Worm (Caenorhabditis elegans) whole organism, L4 larva: ENCODE data around the gene atgl-1.

Experiments used
- F26F4.8 ChIP-seq: fragments of 200-800 bp; sonication (Bioruptor generic); conservative IDR thresholded peaks from 2 replicates; pipeline ENCODE4 v1.3.6; 2022; ENCODE audit warnings: missing genetic modification characterization, missing compliant biosample characterization
- F37D6.2 ChIP-seq: sonication (generic microtip); optimal IDR thresholded peaks from 2 replicates; lab custom pipeline; 2016; ENCODE audit warnings: mild to moderate bottlenecking, missing genetic modification characterization, missing compliant biosample characterization
- F44E2.7 ChIP-seq: fragments of 200-800 bp; sonication (Bioruptor generic); IDR thresholded peaks from 2 replicates; pipeline ENCODE4 v2.1.2; 2022; ENCODE audit warnings: missing genetic modification characterization, missing compliant biosample characterization
- R02D3.7 ChIP-seq: fragments of 150-350 bp; sonication (generic microtip); optimal IDR thresholded peaks from 3 replicates; lab custom pipeline; 2014; ENCODE audit warnings: missing biosample characterization, missing genetic modification characterization
- T20F7.1 ChIP-seq: fragments of 200-800 bp; sonication (Bioruptor generic); optimal IDR thresholded peaks from 2 replicates; lab custom pipeline; 2018; ENCODE audit warnings: mild to moderate bottlenecking, missing genetic modification characterization, missing compliant biosample characterization
- Y105C5A.15 ChIP-seq: fragments of 200-800 bp; sonication (Bioruptor generic); IDR thresholded peaks from 2 replicates; pipeline ENCODE4 v1.3.6; 2022; ENCODE audit warnings: missing genetic modification characterization, missing compliant biosample characterization
- Y5F2A.4 ChIP-seq: fragments of 200-800 bp; sonication (Bioruptor generic); optimal IDR thresholded peaks from 2 replicates; lab custom pipeline; 2018; ENCODE audit warnings: mild to moderate bottlenecking, missing genetic modification characterization, missing compliant biosample characterization
- ama-1 ChIP-seq: fragments of 150-350 bp; optimal IDR thresholded peaks from 2 replicates; lab custom pipeline; 2014; ENCODE audit warnings: inconsistent platforms, mixed read lengths
- ceh-20 ChIP-seq: fragments of 200-800 bp; sonication (Bioruptor generic); IDR thresholded peaks from 2 replicates; pipeline ENCODE4 v1.3.6; 2022; ENCODE audit warnings: missing genetic modification reagents, missing genetic modification characterization, missing compliant biosample characterization
- ceh-32 ChIP-seq: sonication (generic microtip); optimal IDR thresholded peaks from 2 replicates; lab custom pipeline; 2016; ENCODE audit warnings: mild to moderate bottlenecking, missing genetic modification characterization, missing compliant biosample characterization; ENCODE audit not compliant: poor library complexity
- ceh-44 ChIP-seq: fragments of 200-800 bp; sonication (Bioruptor generic); IDR thresholded peaks from 2 replicates; pipeline ENCODE4 v1.3.6; 2022; ENCODE audit warnings: missing genetic modification reagents, missing genetic modification characterization, missing compliant biosample characterization
- ceh-62 ChIP-seq: sonication (generic microtip); optimal IDR thresholded peaks from 2 replicates; lab custom pipeline; 2017; ENCODE audit warnings: missing biosample characterization, missing genetic modification characterization
- ceh-82 ChIP-seq: sonication (generic microtip); optimal IDR thresholded peaks from 2 replicates; lab custom pipeline; 2017; ENCODE audit warnings: missing biosample characterization, missing genetic modification characterization
- cey-2 ChIP-seq: sonication (generic microtip); optimal IDR thresholded peaks from 3 replicates; lab custom pipeline; 2017; ENCODE audit warnings: missing genetic modification characterization, mild to moderate bottlenecking, missing compliant biosample characterization, antibody characterized with exemption, borderline replicate concordance; ENCODE audit not compliant: insufficient read depth
- daf-12 ChIP-seq: fragments of 150-350 bp; optimal IDR thresholded peaks from 2 replicates; lab custom pipeline; 2014; ENCODE audit warnings: missing biosample characterization, missing genetic modification reagents, missing genetic modification characterization
- daf-16 ChIP-seq, 3 experiments: sonication (generic microtip); optimal IDR thresholded peaks; 2 replicates each; lab custom pipeline; 2016 to 2017; ENCODE audit warnings: missing genetic modification characterization in 3 of 3, missing genetic modification reagents in 3 of 3, mild to moderate bottlenecking in 2 of 3, missing compliant biosample characterization in 2 of 3, missing biosample characterization in 1 of 3, moderate library complexity in 1 of 3
- dmd-6 ChIP-seq: fragments of 200-800 bp; sonication (Bioruptor generic); IDR thresholded peaks from 2 replicates; pipeline ENCODE4 v1.3.6; 2022; ENCODE audit warnings: missing genetic modification reagents, missing genetic modification characterization, missing compliant biosample characterization
- dpl-1 ChIP-seq: fragments of 150-350 bp; optimal IDR thresholded peaks from 2 replicates; lab custom pipeline; 2014; ENCODE audit warnings: missing biosample characterization, missing genetic modification reagents, missing genetic modification characterization
- dve-1 ChIP-seq: sonication (generic microtip); optimal IDR thresholded peaks from 2 replicates; lab custom pipeline; 2017; ENCODE audit warnings: antibody characterized with exemption, mild to moderate bottlenecking, missing genetic modification characterization, missing compliant biosample characterization; ENCODE audit not compliant: insufficient read depth
- lin-13 ChIP-seq: fragments of 150-350 bp; optimal IDR thresholded peaks from 2 replicates; lab custom pipeline; 2014; ENCODE audit warnings: missing biosample characterization, missing genetic modification reagents, missing genetic modification characterization
- lin-15B ChIP-seq: fragments of 150-350 bp; sonication (generic microtip); optimal IDR thresholded peaks from 3 replicates; lab custom pipeline; 2014; ENCODE audit warnings: missing biosample characterization, missing genetic modification characterization
- lin-29 ChIP-seq: fragments of 200-800 bp; sonication (Bioruptor generic); IDR thresholded peaks from 2 replicates; pipeline ENCODE4 v1.3.6; 2022; ENCODE audit warnings: missing genetic modification reagents, missing genetic modification characterization, missing compliant biosample characterization
- lsy-2 ChIP-seq, 2 experiments: fragments of 150-350 bp in 1 of 2; sonication (generic microtip) in 1 of 2; optimal IDR thresholded peaks; 2 replicates each; lab custom pipeline; 2014 to 2017; ENCODE audit warnings: missing biosample characterization in 2 of 2, missing genetic modification characterization in 2 of 2
- madf-9 ChIP-seq: fragments of 200-800 bp; sonication (Bioruptor generic); conservative IDR thresholded peaks from 2 replicates; pipeline ENCODE4 v1.3.6; 2022; ENCODE audit warnings: missing genetic modification reagents, missing genetic modification characterization, missing compliant biosample characterization
- mdl-1 ChIP-seq, 2 experiments: fragments of 150-350 bp in 1 of 2; sonication (generic microtip) in 1 of 2; optimal IDR thresholded peaks; 2 replicates each; lab custom pipeline; 2014 to 2017; ENCODE audit warnings: missing biosample characterization in 2 of 2, missing genetic modification characterization in 2 of 2
- mep-1 ChIP-seq: fragments of 150-350 bp; sonication (generic microtip); optimal IDR thresholded peaks from 3 replicates; lab custom pipeline; 2014; ENCODE audit warnings: missing biosample characterization, missing genetic modification characterization
- nhr-28 ChIP-seq: fragments of 150-350 bp; optimal IDR thresholded peaks from 2 replicates; lab custom pipeline; 2014; ENCODE audit warnings: missing biosample characterization, missing genetic modification characterization
- nhr-48 ChIP-seq: sonication (generic microtip); optimal IDR thresholded peaks from 2 replicates; lab custom pipeline; 2016; ENCODE audit warnings: mild to moderate bottlenecking, missing genetic modification characterization, missing compliant biosample characterization
- nhr-6 ChIP-seq: fragments of 150-350 bp; optimal IDR thresholded peaks from 2 replicates; lab custom pipeline; 2014; ENCODE audit warnings: missing biosample characterization, missing genetic modification characterization
- nhr-77 ChIP-seq: fragments of 150-350 bp; optimal IDR thresholded peaks from 2 replicates; lab custom pipeline; 2014; ENCODE audit warnings: missing biosample characterization, missing genetic modification characterization
- php-3 ChIP-seq: fragments of 200-800 bp; sonication (Bioruptor generic); IDR thresholded peaks from 2 replicates; pipeline ENCODE4 v1.3.6; 2022; ENCODE audit warnings: missing genetic modification reagents, missing genetic modification characterization, missing compliant biosample characterization
- saeg-2 ChIP-seq: fragments of 200-800 bp; sonication (Bioruptor generic); IDR thresholded peaks from 2 replicates; pipeline ENCODE4 v1.3.6; 2022; ENCODE audit warnings: missing genetic modification reagents, missing genetic modification characterization, missing compliant biosample characterization
- sdz-12 ChIP-seq: fragments of 200-800 bp; sonication (Bioruptor generic); optimal IDR thresholded peaks from 2 replicates; lab custom pipeline; 2018; ENCODE audit warnings: mild to moderate bottlenecking, missing genetic modification characterization, missing compliant biosample characterization
- tag-97 ChIP-seq: fragments of 200-800 bp; sonication (Bioruptor generic); IDR thresholded peaks from 2 replicates; pipeline ENCODE4 v1.3.6; 2022; ENCODE audit warnings: missing genetic modification characterization, missing compliant biosample characterization
- tra-1 ChIP-seq: fragments of 200-800 bp; sonication (Bioruptor generic); IDR thresholded peaks from 2 replicates; pipeline ENCODE4 v1.3.6; 2022; ENCODE audit warnings: missing genetic modification reagents, missing genetic modification characterization, missing compliant biosample characterization
- unc-130 ChIP-seq: sonication (generic microtip); optimal IDR thresholded peaks from 2 replicates; lab custom pipeline; 2016; ENCODE audit warnings: missing genetic modification reagents, missing genetic modification characterization, missing compliant biosample characterization
- unc-62 ChIP-seq, 3 experiments: fragments of 150-350 bp in 1 of 3; sonication (generic microtip); optimal IDR thresholded peaks in 2 of 3; peaks in 1 of 3; 1 replicate in 1 of 3; 2 replicates in 2 of 3; lab custom pipeline; 2014 to 2017; ENCODE audit warnings: missing biosample characterization in 3 of 3, missing genetic modification characterization in 3 of 3, missing genetic modification reagents in 3 of 3, missing genotype in 1 of 3
- vab-7 ChIP-seq: fragments of 200-800 bp; sonication (Bioruptor generic); IDR thresholded peaks from 2 replicates; pipeline ENCODE4 v1.3.6; 2022; ENCODE audit warnings: missing genetic modification reagents, missing genetic modification characterization, missing compliant biosample characterization
- zag-1 ChIP-seq: fragments of 150-350 bp; optimal IDR thresholded peaks from 2 replicates; lab custom pipeline; 2014; ENCODE audit warnings: missing biosample characterization, missing genetic modification characterization
- zip-2 ChIP-seq: fragments of 150-350 bp; optimal IDR thresholded peaks from 2 replicates; lab custom pipeline; 2014; ENCODE audit warnings: missing biosample characterization, missing genetic modification characterization
- ztf-7 ChIP-seq: fragments of 150-350 bp; optimal IDR thresholded peaks from 2 replicates; lab custom pipeline; 2014; ENCODE audit warnings: missing biosample characterization, missing genetic modification characterization

The atgl-1 gene

DNA sequence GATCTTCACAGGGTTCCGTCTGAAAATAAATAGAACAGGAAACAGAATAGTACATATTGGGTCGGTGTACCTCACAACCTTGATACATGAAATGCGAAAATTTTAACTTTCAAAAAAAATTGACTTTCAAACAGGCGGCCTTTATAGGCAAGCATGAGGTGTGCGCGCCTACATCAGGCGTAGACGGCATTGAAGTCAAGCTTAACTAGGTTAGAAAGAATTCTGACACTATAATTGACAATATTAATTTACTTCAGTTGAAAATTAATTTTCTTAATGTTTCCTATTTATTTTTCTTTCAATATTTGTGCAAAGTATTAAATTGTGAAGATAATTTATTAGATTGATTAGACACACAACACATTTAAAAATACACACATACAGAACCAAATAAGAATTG, 7.3 kb downstream of the atgl-1 start, which contains the start of gene C05D11.5:
C05D11.5 (minus strand) TSS at position 101 of the 400 bp plus-strand sequence.
- TF ChIP-seq nhr-48 (tag; lab: Kevin White, UChicago) (no peak), tra-1 (GFP tag; lab: Robert Waterston, UW) (no peak), ceh-82 (no peak), ceh-44 (GFP tag; lab: Robert Waterston, UW) (no peak), zip-2 (tag; lab: Kevin White, UChicago) (no peak)

DNA sequence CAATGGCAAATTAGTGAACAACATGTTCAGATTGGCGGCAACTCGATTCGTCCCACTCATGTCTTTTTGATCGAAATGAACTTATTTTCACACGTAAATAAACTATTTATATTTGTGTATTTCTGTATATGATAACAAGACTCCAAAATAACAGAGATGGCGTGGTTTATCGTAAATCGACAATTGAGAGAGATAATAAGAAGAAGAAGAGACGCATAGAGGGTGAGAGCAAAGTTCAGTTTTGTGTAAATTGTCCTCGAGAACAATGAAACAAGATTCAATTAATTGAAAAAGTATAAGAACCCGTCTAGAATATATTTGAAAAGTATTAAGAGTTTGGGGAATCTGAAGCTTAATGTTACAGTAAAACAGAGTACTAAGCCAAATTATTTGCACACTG, 7.8 kb downstream of the atgl-1 start:
- TF ChIP-seq php-3 (no peak), vab-7 (GFP tag; lab: Robert Waterston, UW) (no peak), lin-29 (GFP tag; lab: Robert Waterston, UW) (no peak), Y105C5A.15 (GFP tag; lab: Robert Waterston, UW) (no peak), cey-2 (tag; lab: Kevin White, UChicago) (no peak), ztf-7 (tag; lab: Kevin White, UChicago) (no peak), dve-1 (tag; lab: Kevin White, UChicago) (peak; percentile 24), mep-1 (tag; lab: Kevin White, UChicago) (no peak), lsy-2 (tag; optimal IDR thresholded peaks at IDR 0.05; lab: Kevin White, UChicago) (peak in 1 of 2 experiments; percentile 16), saeg-2 (GFP tag; lab: Robert Waterston, UW) (no peak), tag-97 (GFP tag; lab: Robert Waterston, UW) (no peak), lin-15B (tag; lab: Kevin White, UChicago) (no peak), F37D6.2 (tag; lab: Kevin White, UChicago) (no peak), R02D3.7 (tag; lab: Kevin White, UChicago) (peak; percentile 14), madf-9 (GFP tag; lab: Robert Waterston, UW) (no peak), T20F7.1 (GFP tag; lab: Kevin White, UChicago) (peak; percentile 35), dpl-1 (no peak), nhr-77 (tag; lab: Kevin White, UChicago) (no peak), dmd-6 (peak; percentile 15; the same call in 1 of the 2 replicates), F44E2.7 (no peak), ceh-32 (tag; lab: Kevin White, UChicago) (no peak), sdz-12 (no peak), F26F4.8 (GFP tag; lab: Robert Waterston, UW) (no peak), unc-62 (GFP tag; optimal IDR thresholded peaks at IDR 0.05 in 1 of 2; lab: Kevin White, UChicago) (no peak), unc-62 (tag; optimal IDR thresholded peaks at IDR 0.05; lab: Kevin White, UChicago) (no peak), nhr-28 (tag; lab: Kevin White, UChicago) (peak; percentile 36), ama-1 (lab: Kevin White, UChicago) (no peak), zag-1 (tag; lab: Kevin White, UChicago) (no peak), ceh-62 (tag; lab: Kevin White, UChicago) (no peak), daf-16 (GFP tag; optimal IDR thresholded peaks at IDR 0.05; lab: Kevin White, UChicago) (no peak), daf-16 (tag; optimal IDR thresholded peaks at IDR 0.05; lab: Kevin White, UChicago) (no peak), nhr-6 (tag; lab: Kevin White, UChicago) (no peak), ceh-20 (GFP tag; lab: Robert Waterston, UW) (no peak), lin-13 (no peak), Y5F2A.4 (GFP tag; lab: Kevin White, UChicago) (no peak), daf-12 (tag; lab: Kevin White, UChicago) (no peak), unc-130 (GFP tag; lab: Kevin White, UChicago) (no peak), mdl-1 (tag; optimal IDR thresholded peaks at IDR 0.05; lab: Kevin White, UChicago) (no peak)
